Worm (Caenorhabditis elegans) whole organism, L1 larva: ENCODE data around the gene F26A1.8.

Source experiments
- C04F5.9 ChIP-seq: sonication (generic microtip); optimal IDR thresholded peaks from 2 replicates; lab custom pipeline; 2016; ENCODE audit warnings: missing genetic modification characterization, missing compliant biosample characterization
- C16A3.4 ChIP-seq: fragments of 150-350 bp; optimal IDR thresholded peaks from 2 replicates; lab custom pipeline; 2014; ENCODE audit warnings: missing biosample characterization, missing genetic modification characterization
- F16B12.6 ChIP-seq: fragments of 150-350 bp; optimal IDR thresholded peaks from 2 replicates; lab custom pipeline; 2014; ENCODE audit warnings: missing biosample characterization, missing genetic modification characterization
- Y116A8C.19 ChIP-seq: sonication (generic microtip); optimal IDR thresholded peaks from 2 replicates; lab custom pipeline; 2016; ENCODE audit warnings: missing compliant biosample characterization, missing genetic modification characterization, borderline replicate concordance
- aha-1 ChIP-seq: fragments of 150-350 bp; optimal IDR thresholded peaks from 2 replicates; lab custom pipeline; 2014; ENCODE audit warnings: missing biosample characterization, missing genetic modification characterization
- alr-1 ChIP-seq: fragments of 200-800 bp; sonication (Bioruptor generic); optimal IDR thresholded peaks from 2 replicates; lab custom pipeline; 2018; ENCODE audit warnings: borderline replicate concordance, mild to moderate bottlenecking, missing genetic modification characterization, missing compliant biosample characterization
- aly-2 ChIP-seq: fragments of 150-350 bp; optimal IDR thresholded peaks from 2 replicates; lab custom pipeline; 2014; ENCODE audit warnings: missing biosample characterization, missing genetic modification characterization
- ceh-8 ChIP-seq: fragments of 200-800 bp; sonication (Bioruptor generic); optimal IDR thresholded peaks from 2 replicates; lab custom pipeline; 2018; ENCODE audit warnings: mild to moderate bottlenecking, missing genetic modification characterization, moderate library complexity, missing compliant biosample characterization
- ceh-90 ChIP-seq: sonication (generic microtip); optimal IDR thresholded peaks from 2 replicates; lab custom pipeline; 2016; ENCODE audit warnings: missing genetic modification characterization, missing compliant biosample characterization
- dpl-1 ChIP-seq, 3 experiments: fragments of 150-350 bp in 2 of 3; sonication (generic microtip) in 1 of 3; optimal IDR thresholded peaks; 2 replicates each; lab custom pipeline; 2014 to 2017; ENCODE audit warnings: missing biosample characterization in 3 of 3, missing genetic modification characterization in 3 of 3, missing genetic modification reagents in 3 of 3
- efl-1 ChIP-seq, 4 experiments: fragments of 150-350 bp; optimal IDR thresholded peaks in 3 of 4; peaks in 1 of 4; 1 replicate in 1 of 4; 2 replicates in 3 of 4; lab custom pipeline; 2014; ENCODE audit warnings: missing biosample characterization in 2 of 4, missing genetic modification characterization in 2 of 4, missing genetic modification reagents in 2 of 4
- efl-3 ChIP-seq: fragments of 200-800 bp; sonication (Bioruptor generic); optimal IDR thresholded peaks from 2 replicates; lab custom pipeline; 2018; ENCODE audit warnings: mild to moderate bottlenecking, missing genetic modification characterization, missing compliant biosample characterization
- egl-13 ChIP-seq: sonication (generic microtip); optimal IDR thresholded peaks from 2 replicates; lab custom pipeline; 2016; ENCODE audit warnings: missing genotype, missing genetic modification reagents, missing genetic modification characterization, missing compliant biosample characterization
- egl-27 ChIP-seq, 2 experiments: fragments of 150-350 bp in 1 of 2; sonication (generic microtip); optimal IDR thresholded peaks; 3 replicates each; lab custom pipeline; 2017 to 2018; ENCODE audit warnings: missing biosample characterization in 2 of 2, missing genetic modification characterization in 2 of 2, missing genetic modification reagents in 2 of 2
- elt-2 ChIP-seq: sonication (generic microtip); optimal IDR thresholded peaks from 2 replicates; lab custom pipeline; 2016; ENCODE audit warnings: missing genetic modification characterization, mild to moderate bottlenecking, inconsistent platforms, missing compliant biosample characterization, missing genetic modification reagents
- elt-3 ChIP-seq, 6 experiments: fragments of 150-350 bp in 1 of 6; sonication (generic microtip); optimal IDR thresholded peaks; 2 replicates each; lab custom pipeline; 2017 to 2018; ENCODE audit warnings: missing biosample characterization in 6 of 6, missing genetic modification characterization in 6 of 6, inconsistent platforms in 1 of 6
- ets-5 ChIP-seq: fragments of 200-800 bp; sonication (Bioruptor generic); IDR thresholded peaks from 2 replicates; pipeline ENCODE4 v1.3.6; 2022; ENCODE audit warnings: missing genetic modification characterization, missing compliant biosample characterization
- fkh-10 ChIP-seq: sonication (generic microtip); optimal IDR thresholded peaks from 2 replicates; lab custom pipeline; 2017; ENCODE audit warnings: missing biosample characterization, missing genetic modification reagents, missing genetic modification characterization
- fkh-4 ChIP-seq: sonication (generic microtip); optimal IDR thresholded peaks from 2 replicates; lab custom pipeline; 2016; ENCODE audit warnings: missing compliant biosample characterization, missing genetic modification characterization, borderline replicate concordance
- fkh-8 ChIP-seq: sonication (generic microtip); optimal IDR thresholded peaks from 2 replicates; lab custom pipeline; 2016; ENCODE audit warnings: mild to moderate bottlenecking, missing genetic modification characterization, missing compliant biosample characterization
- hpl-2 ChIP-seq: fragments of 150-350 bp; optimal IDR thresholded peaks from 2 replicates; lab custom pipeline; 2014; ENCODE audit warnings: missing biosample characterization, missing genetic modification reagents, missing genetic modification characterization
- isw-1 ChIP-seq: fragments of 200-800 bp; sonication (Bioruptor generic); IDR thresholded peaks from 2 replicates; pipeline ENCODE4 v1.3.6; 2022; ENCODE audit warnings: missing genetic modification characterization, missing compliant biosample characterization
- jun-1 ChIP-seq: fragments of 150-350 bp; optimal IDR thresholded peaks from 2 replicates; lab custom pipeline; 2014; ENCODE audit warnings: missing biosample characterization, missing genetic modification reagents, missing genetic modification characterization
- lin-13 ChIP-seq: fragments of 150-350 bp; optimal IDR thresholded peaks from 2 replicates; lab custom pipeline; 2014; ENCODE audit warnings: missing biosample characterization, missing genetic modification reagents, missing genetic modification characterization
- lin-15B ChIP-seq: fragments of 150-350 bp; sonication (generic microtip); optimal IDR thresholded peaks from 3 replicates; lab custom pipeline; 2014; ENCODE audit warnings: missing biosample characterization, missing genetic modification characterization
- lin-35 ChIP-seq, 2 experiments: fragments of 150-350 bp; optimal IDR thresholded peaks; 2 replicates each; lab custom pipeline; 2014; ENCODE audit warnings: missing biosample characterization in 2 of 2, missing genetic modification characterization in 2 of 2, missing genetic modification reagents in 2 of 2
- lir-3 ChIP-seq: sonication (generic microtip); optimal IDR thresholded peaks from 2 replicates; lab custom pipeline; 2016; ENCODE audit warnings: mild to moderate bottlenecking, missing genetic modification characterization, moderate library complexity, missing compliant biosample characterization; ENCODE audit not compliant: poor library complexity
- lsy-2 ChIP-seq, 2 experiments: fragments of 150-350 bp; optimal IDR thresholded peaks; 2 replicates each; lab custom pipeline; 2014; ENCODE audit warnings: missing biosample characterization in 2 of 2, missing genetic modification characterization in 2 of 2
- mep-1 ChIP-seq: fragments of 150-350 bp; optimal IDR thresholded peaks from 2 replicates; lab custom pipeline; 2014; ENCODE audit warnings: missing biosample characterization, missing genetic modification characterization
- nhr-237 ChIP-seq: fragments of 150-350 bp; optimal IDR thresholded peaks from 2 replicates; lab custom pipeline; 2014; ENCODE audit warnings: missing biosample characterization, missing genetic modification characterization
- nhr-71 ChIP-seq: sonication (generic microtip); optimal IDR thresholded peaks from 2 replicates; lab custom pipeline; 2016; ENCODE audit warnings: mild to moderate bottlenecking, missing genetic modification characterization, moderate library complexity, missing compliant biosample characterization
- nhr-77 ChIP-seq: fragments of 150-350 bp; optimal IDR thresholded peaks from 2 replicates; lab custom pipeline; 2014; ENCODE audit warnings: missing biosample characterization, missing genetic modification characterization
- nhr-84 ChIP-seq: sonication (generic microtip); optimal IDR thresholded peaks from 2 replicates; lab custom pipeline; 2017; ENCODE audit warnings: missing biosample characterization, missing genetic modification characterization
- nhr-85 ChIP-seq: sonication (generic microtip); peaks from one replicate; lab custom pipeline; 2016; ENCODE audit warnings: missing genetic modification characterization, inconsistent platforms, missing compliant biosample characterization
- rnt-1 ChIP-seq: sonication (generic microtip); optimal IDR thresholded peaks from 2 replicates; lab custom pipeline; 2016; ENCODE audit warnings: mild to moderate bottlenecking, missing genetic modification characterization, moderate library complexity, missing compliant biosample characterization
- snu-23 ChIP-seq: sonication (generic microtip); optimal IDR thresholded peaks from 2 replicates; lab custom pipeline; 2016; ENCODE audit warnings: missing genetic modification characterization, missing compliant biosample characterization
- sox-4 ChIP-seq: sonication (generic microtip); optimal IDR thresholded peaks from 2 replicates; lab custom pipeline; 2016; ENCODE audit warnings: missing genetic modification characterization, missing compliant biosample characterization
- sptf-1 ChIP-seq: fragments of 150-350 bp; optimal IDR thresholded peaks from 2 replicates; lab custom pipeline; 2014; ENCODE audit warnings: missing biosample characterization, missing genetic modification characterization
- unc-30 ChIP-seq: sonication (generic microtip); optimal IDR thresholded peaks from 2 replicates; lab custom pipeline; 2017; ENCODE audit warnings: missing biosample characterization, missing genetic modification characterization
- unc-86 ChIP-seq: sonication (generic microtip); optimal IDR thresholded peaks from 2 replicates; lab custom pipeline; 2016; ENCODE audit warnings: missing genetic modification characterization, missing compliant biosample characterization
- vab-15 ChIP-seq: sonication (generic microtip); optimal IDR thresholded peaks from 2 replicates; lab custom pipeline; 2017; ENCODE audit warnings: missing genotype, mild to moderate bottlenecking, missing genetic modification characterization, missing compliant biosample characterization
- zip-4 ChIP-seq: fragments of 200-800 bp; sonication (Bioruptor generic); optimal IDR thresholded peaks from 2 replicates; lab custom pipeline; 2018; ENCODE audit warnings: mild to moderate bottlenecking, missing genetic modification characterization, moderate library complexity, missing compliant biosample characterization
- ztf-4 ChIP-seq: fragments of 150-350 bp; optimal IDR thresholded peaks from 2 replicates; lab custom pipeline; 2014; ENCODE audit warnings: missing biosample characterization, missing genetic modification characterization

The F26A1.8 gene

DNA sequence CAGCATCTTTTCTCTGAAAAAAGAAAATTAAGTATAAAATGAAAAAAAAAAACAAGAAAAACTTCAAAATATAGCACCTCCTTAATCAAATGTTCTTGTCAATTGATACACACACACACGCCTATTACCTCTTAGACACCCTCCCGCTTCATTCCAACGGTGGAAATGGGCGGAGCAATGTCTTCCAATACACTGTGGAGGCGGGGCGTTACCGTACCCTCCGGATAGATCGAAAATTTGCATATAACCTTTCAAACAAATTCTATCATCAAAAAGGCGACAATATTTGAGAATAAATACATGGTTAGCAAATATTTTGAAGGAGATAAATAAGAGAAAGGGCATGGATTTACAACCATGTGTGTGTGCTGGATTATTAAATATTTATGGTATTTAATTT lies 14.0 kb downstream of the F26A1.8 start:
- TF ChIP-seq lsy-2 (tag; optimal IDR thresholded peaks at IDR 0.05; lab: Kevin White, UChicago) (peak in 1 of 2 experiments; percentile 51), C16A3.4 (tag; lab: Kevin White, UChicago) (no peak)

ce11 chrIII:4806345-4806744 lies 15.7 kb downstream of the F26A1.8 start:
- TF ChIP-seq alr-1 (tag; lab: Kevin White, UChicago) (no peak), snu-23 (GFP tag; lab: Kevin White, UChicago) (no peak), lir-3 (no peak), egl-13 (tag; lab: Kevin White, UChicago) (no peak), dpl-1 (GFP tag; optimal IDR thresholded peaks at IDR 0.05; lab: Kevin White, UChicago) (no peak), unc-86 (tag; lab: Kevin White, UChicago) (no peak), nhr-85 (tag; lab: Kevin White, UChicago) (no peak), isw-1 (GFP tag; lab: Robert Waterston, UW) (no peak), aha-1 (no peak), elt-2 (no peak), nhr-84 (tag; lab: Kevin White, UChicago) (no peak), sptf-1 (no peak), lin-13 (GFP tag; lab: Kevin White, UChicago) (no peak), mep-1 (tag; lab: Kevin White, UChicago) (no peak), nhr-237 (tag; lab: Kevin White, UChicago) (no peak), unc-30 (tag; lab: Kevin White, UChicago) (no peak), hpl-2 (no peak), nhr-77 (no peak), elt-3 (tag; optimal IDR thresholded peaks at IDR 0.05; lab: Kevin White, UChicago) (no peak)

DNA sequence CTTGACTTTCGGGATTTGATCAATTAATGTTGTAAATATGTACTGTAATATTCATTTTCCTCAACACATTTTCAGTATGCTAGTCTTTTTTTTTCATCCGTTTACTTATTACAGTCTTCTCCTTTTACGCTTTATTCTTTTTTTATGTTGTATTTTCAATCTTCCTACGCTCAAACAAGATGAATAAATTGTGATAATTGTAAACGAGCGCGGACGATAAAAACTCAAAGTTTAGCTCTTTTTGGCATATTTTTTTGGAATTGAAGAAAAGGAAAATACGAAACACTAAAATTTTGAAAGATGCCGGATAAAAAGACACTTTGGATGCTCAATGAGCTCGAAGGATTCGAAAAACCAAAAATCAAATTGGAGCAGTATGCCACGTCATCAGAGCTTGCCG lies 19.3 kb downstream of the F26A1.8 start, which contains the start of gene metl-5:
TSS of gene metl-5 (plus strand) at position 301 of the 400 bp plus-strand sequence.
- no peak for TF ChIP-seq fkh-8 (tag; lab: Kevin White, UChicago)
- no peak for TF ChIP-seq sptf-1
- TF ChIP-seq Y116A8C.19 (tag; lab: Kevin White, UChicago), result no peak
- no peak for TF ChIP-seq F16B12.6 (tag; lab: Kevin White, UChicago)
- no peak for TF ChIP-seq lin-35 (GFP tag; optimal IDR thresholded peaks at IDR 0.05; lab: Kevin White, UChicago)
- TF ChIP-seq ets-5 (GFP tag; lab: Robert Waterston, UW), result no peak
- no peak for TF ChIP-seq fkh-4 (tag; lab: Kevin White, UChicago)
- TF ChIP-seq vab-15 (tag; lab: Kevin White, UChicago), result no peak

- no peak for TF ChIP-seq ceh-8 (GFP tag; lab: Kevin White, UChicago)
- no peak for TF ChIP-seq unc-86 (tag; lab: Kevin White, UChicago)
- TF ChIP-seq ztf-4 (tag; lab: Kevin White, UChicago), result no peak
- peak in 1 of 6 experiments; percentile 49 for TF ChIP-seq elt-3 (tag; optimal IDR thresholded peaks at IDR 0.05; lab: Kevin White, UChicago)
- TF ChIP-seq efl-3 (GFP tag; lab: Kevin White, UChicago), result no peak
- TF ChIP-seq aly-2, result no peak
- TF ChIP-seq ceh-90, result no peak
- no peak for TF ChIP-seq efl-1 (optimal IDR thresholded peaks at IDR 0.05; lab: Kevin White, UChicago)
- TF ChIP-seq efl-1 (GFP tag; optimal IDR thresholded peaks at IDR 0.05 in 1 of 2; lab: Kevin White, UChicago), result peak in 1 of 2 experiments; percentile 58
- no peak for TF ChIP-seq egl-27 (tag; optimal IDR thresholded peaks at IDR 0.05; lab: Kevin White, UChicago)
- TF ChIP-seq isw-1 (GFP tag; lab: Robert Waterston, UW), result no peak
Observed at ce11 chrIII:4796536-4796935, 25.5 kb downstream of the F26A1.8 start, which contains the start of gene tag-325. Gene tag-325, plus strand, starts transcription at chrIII:4796836.

- TF ChIP-seq fkh-4 (tag; lab: Kevin White, UChicago), result no peak
- TF ChIP-seq fkh-10 (GFP tag; lab: Kevin White, UChicago), result no peak
- peak; percentile 22 for TF ChIP-seq lir-3
- no peak for TF ChIP-seq ztf-4 (tag; lab: Kevin White, UChicago)
- TF ChIP-seq sox-4 (tag; lab: Kevin White, UChicago), result no peak
- TF ChIP-seq fkh-8 (tag; lab: Kevin White, UChicago), result no peak
- TF ChIP-seq dpl-1 (GFP tag; optimal IDR thresholded peaks at IDR 0.05; lab: Kevin White, UChicago), result peak; percentile 52 to 67 (median 61)
- TF ChIP-seq elt-2, result no peak
- TF ChIP-seq jun-1, result peak; percentile 96
- TF ChIP-seq mep-1 (tag; lab: Kevin White, UChicago), result peak; percentile 85
- peak; percentile 44 for TF ChIP-seq rnt-1 (tag; lab: Kevin White, UChicago)
- no peak for TF ChIP-seq unc-30 (tag; lab: Kevin White, UChicago)
- peak; percentile 71 for TF ChIP-seq nhr-71 (tag; lab: Kevin White, UChicago)
- TF ChIP-seq zip-4 (GFP tag; lab: Kevin White, UChicago), result no peak
- TF ChIP-seq C04F5.9 (tag; lab: Kevin White, UChicago), result peak; percentile 15
- TF ChIP-seq alr-1 (tag; lab: Kevin White, UChicago), result no peak
- peak; percentile 52 for TF ChIP-seq lin-15B
- no peak for TF ChIP-seq sptf-1
- no peak for TF ChIP-seq ceh-90
Observed at ce11 chrIII:4796039-4796438, 26.0 kb downstream of the F26A1.8 start.
